Worm (Caenorhabditis elegans) whole organism, midembryonic: ENCODE data around the gene rabr-2.

ENCODE experiments used
- T22C8.4 ChIP-seq: fragments of 200-800 bp; sonication (Bioruptor generic); IDR thresholded peaks from 2 replicates; pipeline ENCODE4 v1.3.6; 2022; ENCODE audit warnings: missing genetic modification characterization, missing compliant biosample characterization
- cog-1 ChIP-seq: sonication (generic microtip); optimal IDR thresholded peaks from 2 replicates; lab custom pipeline; 2016; ENCODE audit warnings: missing genetic modification characterization, missing compliant biosample characterization
- flt-1 ChIP-seq: fragments of 200-800 bp; sonication (Bioruptor generic); IDR thresholded peaks from 2 replicates; pipeline ENCODE4 v1.3.6; 2022; ENCODE audit warnings: missing genetic modification characterization, missing compliant biosample characterization
- klf-2 ChIP-seq: fragments of 200-800 bp; sonication (Bioruptor generic); conservative IDR thresholded peaks from 2 replicates; pipeline ENCODE4 v1.3.6; 2022; ENCODE audit warnings: missing genetic modification reagents, missing genetic modification characterization, missing compliant biosample characterization
- med-1 ChIP-seq: sonication (generic microtip); optimal IDR thresholded peaks from 2 replicates; lab custom pipeline; 2017; ENCODE audit warnings: missing genetic modification characterization, mild to moderate bottlenecking, missing compliant biosample characterization, antibody characterized with exemption, missing genetic modification reagents; ENCODE audit not compliant: insufficient read depth
- ref-1 ChIP-seq: fragments of 200-800 bp; sonication (Bioruptor generic); conservative IDR thresholded peaks from 2 replicates; pipeline ENCODE4 v1.3.6; 2022; ENCODE audit warnings: missing genetic modification reagents, missing genetic modification characterization, missing compliant biosample characterization
- tab-1 ChIP-seq: fragments of 200-800 bp; sonication (Bioruptor generic); IDR thresholded peaks from 2 replicates; pipeline ENCODE4 v1.3.6; 2022; ENCODE audit warnings: missing genetic modification characterization, missing compliant biosample characterization
- ztf-23 ChIP-seq: fragments of 200-800 bp; sonication (Bioruptor generic); IDR thresholded peaks from 2 replicates; pipeline ENCODE4 v1.3.6; 2022; ENCODE audit warnings: missing genetic modification reagents, missing genetic modification characterization, missing compliant biosample characterization
- ztf-29 ChIP-seq: fragments of 200-800 bp; sonication (Bioruptor generic); IDR thresholded peaks from 2 replicates; pipeline ENCODE4 v1.3.6; 2022; ENCODE audit warnings: missing genetic modification reagents, missing genetic modification characterization, missing compliant biosample characterization

The rabr-2 gene

DNA sequence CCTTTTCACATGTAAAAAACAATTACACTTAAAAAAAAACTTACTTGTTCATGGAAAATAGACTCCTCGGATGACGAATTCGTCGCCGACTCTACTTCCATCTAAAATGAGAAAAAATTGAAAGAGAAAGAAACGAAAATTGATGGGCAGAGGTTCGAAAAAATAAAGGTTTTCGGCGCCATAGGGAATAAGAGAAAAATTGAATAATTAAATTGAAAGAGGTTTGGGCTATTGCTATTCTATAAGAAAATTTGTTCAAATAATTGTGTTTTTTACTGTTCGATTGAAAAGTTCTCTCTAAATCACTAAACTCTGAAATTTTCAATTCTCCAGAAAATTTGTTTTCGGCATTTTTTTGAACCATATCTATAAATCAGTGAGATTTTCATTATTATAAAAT is at the start of gene rabr-2:
TSS of gene rabr-2 (minus strand) at position 101 of the 400 bp plus-strand sequence.
- no peak for TF ChIP-seq ztf-23 (GFP tag; lab: Robert Waterston, UW)
- TF ChIP-seq ztf-29 (GFP tag; lab: Robert Waterston, UW) = no peak
- no peak for TF ChIP-seq flt-1
- no peak for TF ChIP-seq med-1 (GFP tag; lab: Kevin White, UChicago)
- no peak for TF ChIP-seq klf-2 (GFP tag; lab: Robert Waterston, UW)
- no peak for TF ChIP-seq tab-1 (GFP tag; lab: Robert Waterston, UW)
- no peak for TF ChIP-seq cog-1 (tag; lab: Kevin White, UChicago)
- no peak for TF ChIP-seq ref-1 (GFP tag; lab: Robert Waterston, UW)
- TF ChIP-seq T22C8.4 = no peak

ce11 chrIV:17492712-17493111 is 9.6 kb upstream of the rabr-2 start:
- TF ChIP-seq klf-2 (GFP tag; lab: Robert Waterston, UW) = 0 out of 2 replicates have a peak, but pooled peaks have one; percentile 10

ce11 chrIV:17490679-17491078 is 7.5 kb upstream of the rabr-2 start, which contains the start of gene nas-6:
Gene nas-6, minus strand, starts transcription at chrIV:17490779.
- TF ChIP-seq tab-1 (GFP tag; lab: Robert Waterston, UW) (no peak), cog-1 (tag; lab: Kevin White, UChicago) (no peak), ztf-29 (GFP tag; lab: Robert Waterston, UW) (no peak), med-1 (GFP tag; lab: Kevin White, UChicago) (no peak), flt-1 (no peak), klf-2 (GFP tag; lab: Robert Waterston, UW) (no peak)

- TF ChIP-seq ztf-23 (GFP tag; lab: Robert Waterston, UW) = no peak
- no peak for TF ChIP-seq flt-1
- TF ChIP-seq cog-1 (tag; lab: Kevin White, UChicago) = no peak
- no peak for TF ChIP-seq tab-1 (GFP tag; lab: Robert Waterston, UW)
- TF ChIP-seq ztf-29 (GFP tag; lab: Robert Waterston, UW) = no peak
- TF ChIP-seq ref-1 (GFP tag; lab: Robert Waterston, UW) = no peak
- TF ChIP-seq T22C8.4 = no peak
- TF ChIP-seq med-1 (GFP tag; lab: Kevin White, UChicago) = no peak
- no peak for TF ChIP-seq klf-2 (GFP tag; lab: Robert Waterston, UW)
These were observed 7.4 kb downstream of the rabr-2 start, which contains the start of gene grl-24 for ce11 chrIV:17475743-17476142. Gene grl-24, minus strand, starts transcription at chrIV:17475843.

DNA sequence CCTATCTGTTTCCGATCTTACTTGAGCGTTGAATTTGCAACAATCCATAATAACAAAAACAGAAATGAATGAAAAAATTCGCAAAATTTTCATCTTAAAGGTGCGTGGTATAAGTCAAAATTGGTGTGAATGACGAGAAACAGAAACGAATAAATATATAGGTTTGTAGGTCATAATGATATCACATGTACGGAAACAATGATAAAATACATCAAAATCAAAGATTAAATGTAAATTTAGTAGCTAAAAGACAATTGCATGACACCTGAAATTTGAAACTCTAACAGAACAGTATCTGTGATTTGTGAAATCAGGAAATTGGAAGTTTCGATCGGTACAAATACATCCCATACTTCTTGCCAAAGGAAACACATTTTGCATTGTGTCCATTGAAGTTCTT is 7.9 kb downstream of the rabr-2 start, which contains the start of gene F11E6.9:
TSS of gene F11E6.9 (minus strand) at position 101 of the 400 bp plus-strand sequence.
- TF ChIP-seq ztf-29 (GFP tag; lab: Robert Waterston, UW) = no peak
- no peak for TF ChIP-seq ref-1 (GFP tag; lab: Robert Waterston, UW)
- no peak for TF ChIP-seq tab-1 (GFP tag; lab: Robert Waterston, UW)
- TF ChIP-seq flt-1 = no peak
- no peak for TF ChIP-seq med-1 (GFP tag; lab: Kevin White, UChicago)
- no peak for TF ChIP-seq klf-2 (GFP tag; lab: Robert Waterston, UW)

- TF ChIP-seq flt-1 = no peak
- TF ChIP-seq ref-1 (GFP tag; lab: Robert Waterston, UW) = no peak
- no peak for TF ChIP-seq ztf-29 (GFP tag; lab: Robert Waterston, UW)
- TF ChIP-seq T22C8.4 = no peak
- TF ChIP-seq klf-2 (GFP tag; lab: Robert Waterston, UW) = no peak
- TF ChIP-seq tab-1 (GFP tag; lab: Robert Waterston, UW) = no peak
These were observed 9.1 kb downstream of the rabr-2 start for ce11 chrIV:17474047-17474446.

DNA sequence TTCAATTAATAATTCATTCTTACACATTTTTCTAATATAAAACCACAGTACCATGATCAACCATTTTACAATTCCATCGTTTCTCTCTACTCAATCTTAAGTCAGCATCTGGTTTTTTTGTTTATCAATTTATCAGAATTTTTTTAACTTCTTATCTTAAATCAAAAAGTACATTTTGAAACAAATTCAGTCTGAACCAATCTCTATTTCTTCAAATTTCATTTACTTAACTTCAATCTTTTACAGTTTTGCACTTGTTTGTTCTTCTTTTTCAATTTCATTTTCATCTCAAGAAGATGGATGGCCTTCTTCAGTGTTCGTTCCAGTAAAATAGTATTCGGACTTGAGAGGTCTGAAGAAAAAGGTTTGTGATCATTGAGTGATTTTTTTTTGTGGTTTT is 10.1 kb downstream of the rabr-2 start, which contains the start of gene gba-3:
TSS of gene gba-3 (plus strand) at position 301 of the 400 bp plus-strand sequence.
- TF ChIP-seq klf-2 (GFP tag; lab: Robert Waterston, UW) (no peak), med-1 (GFP tag; lab: Kevin White, UChicago) (no peak), cog-1 (tag; lab: Kevin White, UChicago) (no peak)

ce11 chrIV:17471870-17472459 is 11.2 kb downstream of the rabr-2 start, which contains the start of gene epic-1:
Gene epic-1, minus strand, starts transcription at chrIV:17471920.
- TF ChIP-seq tab-1 (GFP tag; lab: Robert Waterston, UW) (no peak), ref-1 (GFP tag; lab: Robert Waterston, UW) (no peak), flt-1 (no peak), med-1 (GFP tag; lab: Kevin White, UChicago) (no peak), cog-1 (tag; lab: Kevin White, UChicago) (no peak), ztf-23 (GFP tag; lab: Robert Waterston, UW) (no peak)

- TF ChIP-seq tab-1 (GFP tag; lab: Robert Waterston, UW) = no peak
- no peak for TF ChIP-seq med-1 (GFP tag; lab: Kevin White, UChicago)
- TF ChIP-seq cog-1 (tag; lab: Kevin White, UChicago) = no peak
- TF ChIP-seq klf-2 (GFP tag; lab: Robert Waterston, UW) = no peak
- no peak for TF ChIP-seq ref-1 (GFP tag; lab: Robert Waterston, UW)
- TF ChIP-seq ztf-29 (GFP tag; lab: Robert Waterston, UW) = no peak
- TF ChIP-seq T22C8.4 = no peak
- no peak for TF ChIP-seq flt-1
- no peak for TF ChIP-seq ztf-23 (GFP tag; lab: Robert Waterston, UW)
These were observed 13.0 kb downstream of the rabr-2 start, which contains the start of gene F11E6.4 for ce11 chrIV:17470096-17470602. Gene F11E6.4, minus strand, starts transcription at chrIV:17470354.

- TF ChIP-seq med-1 (GFP tag; lab: Kevin White, UChicago) = no peak
- TF ChIP-seq klf-2 (GFP tag; lab: Robert Waterston, UW) = no peak
- no peak for TF ChIP-seq cog-1 (tag; lab: Kevin White, UChicago)
- no peak for TF ChIP-seq flt-1
- no peak for TF ChIP-seq ref-1 (GFP tag; lab: Robert Waterston, UW)
- no peak for TF ChIP-seq ztf-23 (GFP tag; lab: Robert Waterston, UW)
- no peak for TF ChIP-seq tab-1 (GFP tag; lab: Robert Waterston, UW)
- TF ChIP-seq ztf-29 (GFP tag; lab: Robert Waterston, UW) = no peak
- no peak for TF ChIP-seq T22C8.4
These were observed 15.3 kb downstream of the rabr-2 start for ce11 chrIV:17467825-17468224.
